Worm (Caenorhabditis elegans) whole organism, mixed stage, embryonic: ENCODE data around the gene prx-13.

Experiments
- blmp-1 ChIP-seq: fragments of 150-350 bp; optimal IDR thresholded peaks from 2 replicates; lab custom pipeline; 2014; ENCODE audit warnings: missing biosample characterization, missing genetic modification characterization
- ceh-43 ChIP-seq: fragments of 200-800 bp; sonication (Bioruptor generic); optimal IDR thresholded peaks from 2 replicates; lab custom pipeline; 2018; ENCODE audit warnings: mild to moderate bottlenecking, missing genetic modification characterization, moderate library complexity, missing compliant biosample characterization
- ces-1 ChIP-seq: fragments of 150-350 bp; optimal IDR thresholded peaks from 2 replicates; lab custom pipeline; 2014; ENCODE audit warnings: missing biosample characterization, missing genetic modification reagents, missing genetic modification characterization
- elt-3 ChIP-seq: fragments of 150-350 bp; optimal IDR thresholded peaks from 2 replicates; lab custom pipeline; 2014; ENCODE audit warnings: missing biosample characterization, missing genetic modification characterization
- lin-13 ChIP-seq: fragments of 150-350 bp; optimal IDR thresholded peaks from 2 replicates; lab custom pipeline; 2014; ENCODE audit warnings: missing biosample characterization, missing genetic modification characterization
- lsy-2 ChIP-seq: fragments of 150-350 bp; optimal IDR thresholded peaks from 2 replicates; lab custom pipeline; 2014; ENCODE audit warnings: missing biosample characterization, missing genetic modification characterization
- mep-1 ChIP-seq: fragments of 150-350 bp; optimal IDR thresholded peaks from 2 replicates; lab custom pipeline; 2017; ENCODE audit warnings: missing biosample characterization, missing genetic modification reagents, missing genetic modification characterization, inconsistent platforms
- nhr-237 ChIP-seq: fragments of 150-350 bp; optimal IDR thresholded peaks from 2 replicates; lab custom pipeline; 2014; ENCODE audit warnings: missing biosample characterization, missing genetic modification characterization
- nhr-76 ChIP-seq: sonication (generic microtip); optimal IDR thresholded peaks from 2 replicates; lab custom pipeline; 2017; ENCODE audit warnings: missing biosample characterization, missing genetic modification characterization
- pha-4 ChIP-seq: fragments of 150-350 bp; optimal IDR thresholded peaks from 2 replicates; lab custom pipeline; 2018; ENCODE audit warnings: missing biosample characterization, missing genetic modification reagents, missing genetic modification characterization
- snpc-4 ChIP-seq: fragments of 150-350 bp; optimal IDR thresholded peaks from 2 replicates; lab custom pipeline; 2014; ENCODE audit warnings: missing biosample characterization, missing genetic modification characterization
- unc-39 ChIP-seq: fragments of 150-350 bp; optimal IDR thresholded peaks from 2 replicates; lab custom pipeline; 2014; ENCODE audit warnings: missing biosample characterization, missing genetic modification characterization
- unc-62 ChIP-seq: fragments of 150-350 bp; optimal IDR thresholded peaks from 2 replicates; lab custom pipeline; 2014; ENCODE audit warnings: missing biosample characterization, missing genetic modification reagents, missing genetic modification characterization
- ztf-11 ChIP-seq: fragments of 150-350 bp; optimal IDR thresholded peaks from 2 replicates; lab custom pipeline; 2014; ENCODE audit warnings: missing biosample characterization, missing genetic modification characterization

ce11 chrII:7204951-7205350 lies 46.9 kb downstream of the prx-13 start, which contains the start of gene srd-58:
- no peak for TF ChIP-seq lsy-2 (tag; lab: Kevin White, UChicago)
- no peak for TF ChIP-seq ztf-11
- TF ChIP-seq snpc-4 (tag; lab: Kevin White, UChicago): no peak
- TF ChIP-seq pha-4: no peak
- no peak for TF ChIP-seq ces-1 (GFP tag; lab: Kevin White, UChicago)
- TF ChIP-seq ceh-43 (GFP tag; lab: Kevin White, UChicago): no peak
- TF ChIP-seq elt-3 (tag; lab: Kevin White, UChicago): no peak
- no peak for TF ChIP-seq mep-1 (tag; lab: Kevin White, UChicago)
- no peak for TF ChIP-seq nhr-237 (tag; lab: Kevin White, UChicago)
- TF ChIP-seq lin-13 (tag; lab: Kevin White, UChicago): no peak
- TF ChIP-seq unc-62 (GFP tag; lab: Kevin White, UChicago): no peak
- no peak for TF ChIP-seq nhr-76
- TF ChIP-seq unc-39 (tag; lab: Kevin White, UChicago): no peak
- no peak for TF ChIP-seq blmp-1 (tag; lab: Kevin White, UChicago)
